Worm (Caenorhabditis elegans) whole organism, L4/young adult: Measurements from ENCODE around the gene tpra-1.

ENCODE experiments used
- W03F9.2 ChIP-seq: fragments of 150-350 bp; optimal IDR thresholded peaks from 2 replicates; lab custom pipeline; 2014; ENCODE audit warnings: missing biosample characterization, missing genetic modification characterization
- dao-5 ChIP-seq: sonication (generic microtip); optimal IDR thresholded peaks from 2 replicates; lab custom pipeline; 2016; ENCODE audit warnings: missing genotype, missing genetic modification characterization, moderate library complexity, missing compliant biosample characterization
- him-1 ChIP-seq: sonication (generic microtip); optimal IDR thresholded peaks from 2 replicates; lab custom pipeline; 2016; ENCODE audit warnings: missing genotype, missing genetic modification reagents, missing genetic modification characterization, missing compliant biosample characterization

The tpra-1 gene

ce11 chrIV:8933575-8933974 lies 22.7 kb upstream of the tpra-1 start, which contains the start of gene D1046.4:
D1046.4 (plus strand) TSS chrIV:8933875.
- TF ChIP-seq W03F9.2 (tag; lab: Kevin White, UChicago) (no peak), dao-5 (tag; lab: Kevin White, UChicago) (no peak), him-1 (tag; lab: Kevin White, UChicago) (no peak)

ce11 chrIV:8943430-8943829 lies 12.9 kb upstream of the tpra-1 start:
- TF ChIP-seq W03F9.2 (tag; lab: Kevin White, UChicago) (no peak), dao-5 (tag; lab: Kevin White, UChicago) (no peak), him-1 (tag; lab: Kevin White, UChicago) (no peak)

ce11 chrIV:8947146-8947545 lies 9.1 kb upstream of the tpra-1 start:
- TF ChIP-seq him-1 (tag; lab: Kevin White, UChicago) (no peak), dao-5 (tag; lab: Kevin White, UChicago) (no peak), W03F9.2 (tag; lab: Kevin White, UChicago) (no peak)

DNA sequence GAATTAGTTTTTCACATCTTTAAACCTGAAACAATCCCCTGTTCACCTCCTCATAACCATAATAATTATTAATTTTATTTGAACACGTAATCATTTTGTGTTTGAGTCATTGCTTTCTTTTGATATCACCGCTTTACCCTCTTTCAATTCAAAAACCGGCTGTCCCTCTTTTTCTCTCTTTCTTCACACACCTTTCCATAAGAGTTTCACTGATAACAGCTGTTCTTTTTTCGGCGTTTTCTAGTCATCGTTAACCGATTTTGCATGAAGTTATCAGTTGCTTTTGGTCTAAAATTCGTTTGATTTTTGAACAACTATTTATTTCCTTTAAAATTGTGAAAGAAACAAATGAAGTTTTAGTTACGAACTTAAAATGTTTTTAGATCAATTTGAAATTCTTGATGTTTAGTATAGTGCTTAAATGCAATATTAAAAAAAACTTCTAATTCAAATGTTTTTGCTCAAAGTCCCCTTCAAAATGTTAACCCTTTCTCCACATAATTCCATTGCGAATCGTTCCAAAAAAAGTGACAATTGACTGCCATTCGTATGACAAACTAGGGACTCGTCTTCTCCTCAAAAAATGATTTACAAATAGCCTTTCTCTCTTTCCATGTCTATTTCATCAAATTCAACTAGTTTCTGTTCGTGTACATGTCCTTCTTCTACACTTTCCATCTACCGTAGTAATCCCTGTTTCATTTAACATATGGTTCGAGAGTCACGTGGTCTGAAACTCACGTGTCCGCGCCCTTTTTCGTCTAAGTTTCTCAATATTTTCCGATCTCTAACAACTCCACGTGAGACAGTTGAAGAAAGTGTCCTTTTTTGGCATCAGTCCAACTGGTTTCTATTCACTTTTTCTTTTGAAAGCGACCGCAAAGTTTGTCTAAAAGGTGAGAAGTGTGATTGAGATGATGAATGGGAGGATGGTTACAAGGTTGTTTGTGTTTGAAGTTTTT lies 6.9 kb upstream of the tpra-1 start:
- TF ChIP-seq dao-5 (tag; lab: Kevin White, UChicago) = no peak
- peak; percentile 37 for TF ChIP-seq W03F9.2 (tag; lab: Kevin White, UChicago)

DNA sequence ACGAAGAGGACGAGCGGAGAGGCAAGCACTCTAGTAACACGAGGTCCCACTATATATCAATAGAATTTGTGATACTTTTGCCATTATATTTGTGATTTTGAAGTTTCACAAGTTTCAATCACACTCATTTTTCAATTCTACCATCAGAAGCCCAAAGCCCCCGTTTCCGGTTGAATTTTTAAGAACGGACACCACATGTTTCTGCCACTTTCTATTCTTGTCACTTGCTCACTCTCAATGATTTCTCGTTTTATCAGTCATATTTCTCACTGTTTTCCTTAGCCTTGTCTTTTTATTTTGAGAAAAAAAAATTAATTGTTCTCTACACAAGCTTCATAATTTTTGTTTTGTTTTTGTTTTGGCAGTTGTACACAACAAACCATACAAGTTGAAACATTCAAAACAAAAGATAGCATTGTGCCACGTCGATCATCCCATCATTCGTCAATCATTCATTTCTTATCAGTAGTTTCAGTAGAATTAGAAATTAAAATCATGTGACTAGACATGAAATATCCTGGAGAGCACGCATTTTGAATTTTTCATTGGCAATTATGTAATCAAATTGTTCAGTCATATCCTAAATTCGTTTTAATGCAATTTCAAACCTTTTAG lies 4.2 kb upstream of the tpra-1 start:
- TF ChIP-seq dao-5 (tag; lab: Kevin White, UChicago) (no peak), him-1 (tag; lab: Kevin White, UChicago) (no peak), W03F9.2 (tag; lab: Kevin White, UChicago) (no peak)

- no peak for TF ChIP-seq dao-5 (tag; lab: Kevin White, UChicago)
- no peak for TF ChIP-seq W03F9.2 (tag; lab: Kevin White, UChicago)
- TF ChIP-seq him-1 (tag; lab: Kevin White, UChicago) = no peak
Observed at ce11 chrIV:8954126-8954525, 2.2 kb upstream of the tpra-1 start.

DNA sequence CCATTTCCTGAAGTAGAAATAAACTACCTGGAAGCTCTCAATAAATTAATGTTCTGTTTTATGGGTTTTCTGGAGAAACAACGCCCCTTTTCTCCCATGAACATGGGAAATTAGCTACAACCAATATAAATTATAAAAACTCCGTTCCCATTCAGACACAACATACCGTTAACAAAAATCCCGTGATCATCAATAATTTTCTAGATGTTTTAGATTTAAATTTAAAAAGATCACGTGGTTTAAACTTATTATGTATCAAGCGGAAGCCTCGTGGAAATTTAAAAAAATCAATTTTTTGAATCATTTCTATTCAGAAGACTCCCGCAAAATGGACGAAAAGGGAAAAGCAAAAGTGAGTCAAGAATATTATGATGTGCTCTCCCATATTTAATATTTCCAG lies 9.6 kb downstream of the tpra-1 start, which contains the start of gene C53B4.2:
Gene C53B4.2 (plus strand): TSS at position 301 of the 400 bp plus-strand sequence.
- TF ChIP-seq dao-5 (tag; lab: Kevin White, UChicago) = no peak
- no peak for TF ChIP-seq W03F9.2 (tag; lab: Kevin White, UChicago)
- no peak for TF ChIP-seq him-1 (tag; lab: Kevin White, UChicago)

DNA sequence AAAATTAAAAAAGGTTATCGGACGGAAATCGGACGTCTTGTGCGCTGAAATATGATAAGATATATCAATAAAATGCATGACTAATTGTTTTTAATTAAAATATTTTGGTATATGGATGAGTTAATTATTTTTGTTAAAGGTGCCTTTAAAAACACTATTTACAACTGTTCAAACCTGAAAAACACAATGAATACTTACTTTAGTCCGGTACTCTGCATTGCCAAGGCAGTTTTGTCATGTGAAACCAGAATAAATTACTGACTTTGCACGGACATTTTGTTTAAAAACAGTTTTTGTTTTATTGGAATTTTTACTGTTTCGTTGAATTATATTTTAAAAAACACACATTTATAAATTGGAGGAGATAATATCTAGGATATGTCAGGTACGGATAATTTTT lies 11.7 kb downstream of the tpra-1 start, which contains the start of gene suex-2:
Gene suex-2 (plus strand): TSS at position 301 of the 400 bp plus-strand sequence.
- no peak for TF ChIP-seq W03F9.2 (tag; lab: Kevin White, UChicago)
- no peak for TF ChIP-seq him-1 (tag; lab: Kevin White, UChicago)
- no peak for TF ChIP-seq dao-5 (tag; lab: Kevin White, UChicago)

DNA sequence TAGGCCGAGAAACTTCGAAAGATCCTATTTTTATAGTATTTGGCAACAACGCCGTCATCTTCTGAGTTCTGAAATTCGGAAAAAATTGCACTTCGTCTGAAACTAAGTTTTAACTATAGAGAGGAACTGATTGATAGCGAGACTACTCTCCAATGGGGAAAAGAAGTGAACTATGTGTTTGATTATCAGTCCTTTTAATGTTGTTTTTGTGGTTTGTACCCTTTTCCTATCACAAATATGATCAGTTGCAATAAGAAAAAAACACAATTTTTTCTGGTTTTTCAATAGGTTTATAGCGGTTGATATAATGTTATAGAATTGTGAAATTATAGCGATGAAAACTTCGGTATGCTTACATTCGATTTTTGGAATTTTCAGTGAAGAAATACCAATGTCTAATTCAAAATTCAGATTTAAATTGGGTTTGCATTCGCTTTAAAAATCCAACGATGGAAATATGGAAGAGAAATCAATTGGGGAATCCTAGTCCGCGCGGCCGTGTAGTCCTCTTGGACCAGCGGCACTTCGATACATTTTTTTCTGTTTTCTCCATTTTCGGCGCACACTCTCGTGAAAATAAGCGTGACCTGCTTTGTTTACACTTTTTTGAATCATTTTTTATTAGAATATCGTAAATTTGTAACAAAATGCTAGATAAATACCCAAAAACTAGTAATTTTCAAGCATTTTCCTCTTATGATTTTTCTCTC lies 17.1 kb downstream of the tpra-1 start, which contains the start of gene C53B4.3:
Gene C53B4.3 (minus strand): TSS at position 464 of the 710 bp plus-strand sequence.
- TF ChIP-seq W03F9.2 (tag; lab: Kevin White, UChicago) (peak; percentile 18), him-1 (tag; lab: Kevin White, UChicago) (peak; percentile 73), dao-5 (tag; lab: Kevin White, UChicago) (no peak)

ce11 chrIV:8974543-8975330 lies 18.4 kb downstream of the tpra-1 start:
- no peak for TF ChIP-seq dao-5 (tag; lab: Kevin White, UChicago)
- TF ChIP-seq W03F9.2 (tag; lab: Kevin White, UChicago) = no peak
- TF ChIP-seq him-1 (tag; lab: Kevin White, UChicago) = no peak

DNA sequence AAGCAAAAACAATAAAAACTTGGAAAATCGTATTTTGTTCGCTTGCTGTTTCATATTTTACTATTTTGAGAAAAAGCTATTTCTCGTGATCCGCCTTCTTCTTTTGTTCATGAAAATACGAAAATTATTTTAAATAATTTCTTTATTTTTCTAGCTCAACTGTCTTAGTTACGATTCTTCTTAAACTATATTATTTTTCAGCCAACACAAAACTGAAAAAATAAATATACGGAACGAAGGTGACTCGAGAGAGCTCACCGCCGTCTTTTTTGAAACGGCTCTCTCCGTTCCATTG lies 19.0 kb downstream of the tpra-1 start, which contains the start of gene pdzd-8:
Gene pdzd-8 (plus strand): TSS at position 196 of the 295 bp plus-strand sequence.
- TF ChIP-seq him-1 (tag; lab: Kevin White, UChicago) = no peak
- no peak for TF ChIP-seq dao-5 (tag; lab: Kevin White, UChicago)
- TF ChIP-seq W03F9.2 (tag; lab: Kevin White, UChicago) = no peak

DNA sequence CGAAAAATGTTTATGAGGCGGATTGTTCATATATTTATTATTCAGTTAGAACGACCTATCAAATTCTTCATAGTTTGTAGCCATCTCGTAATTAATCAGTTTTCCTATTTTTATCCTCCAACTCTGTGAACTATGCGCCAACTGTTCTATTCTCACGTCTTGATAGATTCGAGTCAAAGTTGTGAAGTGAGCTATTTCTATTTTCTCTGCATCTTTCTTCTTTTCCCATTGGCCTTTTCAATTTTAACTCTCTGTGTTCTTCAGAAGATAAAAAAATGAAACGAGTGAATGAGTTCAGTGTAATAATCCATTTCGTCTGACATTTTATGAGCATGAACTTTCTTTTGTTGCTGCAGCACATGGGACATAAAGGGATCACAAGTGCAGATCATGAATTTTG lies 21.8 kb downstream of the tpra-1 start:
- TF ChIP-seq W03F9.2 (tag; lab: Kevin White, UChicago) = no peak
- no peak for TF ChIP-seq him-1 (tag; lab: Kevin White, UChicago)
- no peak for TF ChIP-seq dao-5 (tag; lab: Kevin White, UChicago)
